Fruit fly (Drosophila melanogaster): ENCODE measurements around the gene Saf-B.

Gene Saf-B

DNA sequence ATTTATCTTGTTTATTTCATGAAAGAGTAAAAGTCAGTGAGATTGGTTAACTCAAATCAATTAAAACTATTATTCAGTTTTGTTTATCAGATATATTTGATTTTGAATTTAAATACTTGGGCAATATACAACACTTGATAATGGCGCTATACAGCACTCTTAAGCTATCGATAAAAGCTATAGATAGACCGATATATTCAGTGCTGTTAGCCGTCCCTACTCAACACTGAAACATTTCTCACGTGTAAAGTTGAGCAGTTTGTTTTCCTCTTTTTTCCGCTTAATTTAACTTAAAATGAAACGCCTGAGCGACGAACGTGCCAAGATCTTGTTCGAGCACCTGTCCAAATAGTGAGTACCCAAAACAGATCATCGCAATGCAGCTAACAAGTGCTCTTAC, 33.2 kb downstream of the Saf-B start, which contains the start of gene CG7006 (continued):
- TF ChIP-seq Med (GFP tag) (peak; percentile 96), CG7786 (GFP tag; optimal IDR thresholded peaks at IDR 0.05) (peak; percentile 85), CG10543 (GFP tag; optimal IDR thresholded peaks at IDR 0.05) (no peak), Doc3 (GFP tag; IDR thresholded peaks at IDR 0.05; ENCODE audit: partially characterized antibody) (peak; percentile 47; the same call in 1 of the 3 replicates), Scr (GFP tag; IDR thresholded peaks at IDR 0.05; ENCODE audit: partially characterized antibody) (peak; percentile 75), CG7928 (GFP tag; optimal IDR thresholded peaks at IDR 0.05) (peak; percentile 29), zfh1 (GFP tag; IDR thresholded peaks at IDR 0.05) (peak; percentile 74; the same call in 2 of the 3 replicates), CG30431 (GFP tag; optimal IDR thresholded peaks at IDR 0.05) (no peak), otp (GFP tag; IDR thresholded peaks at IDR 0.05) (0 out of 3 replicates have a peak, but pooled peaks have one; percentile 18), Abd-B (GFP tag; optimal IDR thresholded peaks at IDR 0.05) (peak; percentile 27), sisA (GFP tag; IDR thresholded peaks at IDR 0.05) (peak; percentile 51; the same call in 1 of the 2 replicates), CG4707 (GFP tag; optimal IDR thresholded peaks at IDR 0.05) (no peak), CG14014 (GFP tag; IDR thresholded peaks at IDR 0.05) (peak; percentile 67), D19A (tag; optimal IDR thresholded peaks at IDR 0.05) (no peak), Asciz (GFP tag; optimal IDR thresholded peaks at IDR 0.05) (no peak), CkIIα-i1 (GFP tag; IDR thresholded peaks at IDR 0.05) (no peak), CG34422 (GFP tag; IDR thresholded peaks at IDR 0.05) (peak; percentile 49), CG10979 (tag; optimal IDR thresholded peaks at IDR 0.05) (peak; percentile 16), fd64A (GFP tag; optimal IDR thresholded peaks at IDR 0.05) (no peak), pita (GFP tag; optimal IDR thresholded peaks at IDR 0.05) (no peak), ase (GFP tag; IDR thresholded peaks at IDR 0.05) (no peak), repo (GFP tag; optimal IDR thresholded peaks at IDR 0.05) (peak; percentile 58), CG2889 (GFP tag; IDR thresholded peaks at IDR 0.05) (no peak), ro (GFP tag; IDR thresholded peaks at IDR 0.05) (no peak; the same call in 1 of the 2 replicates), cwo (GFP tag; optimal IDR thresholded peaks at IDR 0.05) (peak; percentile 70), CG15696 (tag; optimal IDR thresholded peaks at IDR 0.05) (no peak), Ssrp (tag; optimal IDR thresholded peaks at IDR 0.05) (no peak), dmrt99B (tag; optimal IDR thresholded peaks at IDR 0.05) (no peak), CG2116 (GFP tag; optimal IDR thresholded peaks at IDR 0.05) (peak; percentile 67), CG9609 (GFP tag; optimal IDR thresholded peaks at IDR 0.05) (peak; percentile 78), Eip74EF (GFP tag; optimal IDR thresholded peaks at IDR 0.05) (no peak), Elba2 (GFP tag; optimal IDR thresholded peaks at IDR 0.05) (peak; percentile 10), pum (GFP tag; optimal IDR thresholded peaks at IDR 0.05) (peak; percentile 58), CG15601 (tag; optimal IDR thresholded peaks at IDR 0.05) (no peak), CG18599 (GFP tag; optimal IDR thresholded peaks at IDR 0.05) (no peak), bab2 (GFP tag; optimal IDR thresholded peaks at IDR 0.05) (peak; percentile 80), Xrp1 (GFP tag; IDR thresholded peaks at IDR 0.05) (peak; percentile 79), nmo (GFP tag; optimal IDR thresholded peaks at IDR 0.05) (peak; percentile 59), CG4617 (GFP tag; optimal IDR thresholded peaks at IDR 0.05; ENCODE audit: borderline replicate concordance) (peak; percentile 79), gsb (GFP tag; IDR thresholded peaks at IDR 0.05) (no peak; the same call in 1 of the 2 replicates), dm (GFP tag; optimal IDR thresholded peaks at IDR 0.05) (peak; percentile 94), Ptx1 (GFP tag; IDR thresholded peaks at IDR 0.05) (peak; percentile 64), CG17186 (GFP tag; optimal IDR thresholded peaks at IDR 0.05) (peak; percentile 52), onecut (GFP tag; IDR thresholded peaks at IDR 0.05) (no peak; the same call in 1 of the 2 replicates), peb (GFP tag; IDR thresholded peaks at IDR 0.05) (peak; percentile 11; the same call in 1 of the 2 replicates), TFAM (GFP tag; optimal IDR thresholded peaks at IDR 0.05) (no peak), CG10209 (GFP tag; optimal IDR thresholded peaks at IDR 0.05) (peak; percentile 71), B-H1 (GFP tag; IDR thresholded peaks at IDR 0.05) (no peak), CG3163 (GFP tag; optimal IDR thresholded peaks at IDR 0.05) (peak; percentile 59), CG9817 (tag; optimal IDR thresholded peaks at IDR 0.05) (peak; percentile 70)

All from whole organism, embryonic.